Worm (Caenorhabditis elegans): ENCODE measurements around the gene C44C10.3.

- peak; percentile 50 for TF ChIP-seq skn-1 (tag; optimal IDR thresholded peaks at IDR 0.05)
- TF ChIP-seq nhr-237 (tag; optimal IDR thresholded peaks at IDR 0.05), result no peak
- no peak for TF ChIP-seq fkh-10 (GFP tag; optimal IDR thresholded peaks at IDR 0.05)
- peak; percentile 26 for TF ChIP-seq F16B12.6 (tag; optimal IDR thresholded peaks at IDR 0.05)
- peak; percentile 88 for TF ChIP-seq C16A3.4 (tag; optimal IDR thresholded peaks at IDR 0.05)
- no peak for TF ChIP-seq zag-1 (tag; optimal IDR thresholded peaks at IDR 0.05)
These were observed 45.8 kb upstream of the C44C10.3 start, which contains the start of gene T04F8.2 for ce11 chrX:11656519-11657006.

All from whole organism, L1 larva.